Worm (Caenorhabditis elegans) whole organism, late embryonic: Measurements from ENCODE around the gene lipl-8.

Experiments
- eyg-1 ChIP-seq: sonication (generic microtip); optimal IDR thresholded peaks from 2 replicates; lab custom pipeline; 2016; ENCODE audit warnings: missing genotype, missing genetic modification characterization, missing compliant biosample characterization
- hlh-30 ChIP-seq: sonication (generic microtip); optimal IDR thresholded peaks from 2 replicates; lab custom pipeline; 2017; ENCODE audit warnings: antibody characterized with exemption, missing genetic modification characterization, missing compliant biosample characterization; ENCODE audit not compliant: insufficient read depth

ce11 chrV:14791703-14792102, 43.2 kb upstream of the lipl-8 start:
- TF ChIP-seq hlh-30 (tag; lab: Kevin White, UChicago), result no peak
- TF ChIP-seq eyg-1 (tag; lab: Kevin White, UChicago), result no peak
